Worm (Caenorhabditis elegans) whole organism, midembryonic: ENCODE results near the gene K12D9.1.

Experiments used
- T22C8.4 ChIP-seq: fragments of 200-800 bp; sonication (Bioruptor generic); IDR thresholded peaks from 2 replicates; pipeline ENCODE4 v1.3.6; 2022; ENCODE audit warnings: missing genetic modification characterization, missing compliant biosample characterization
- cog-1 ChIP-seq: sonication (generic microtip); optimal IDR thresholded peaks from 2 replicates; lab custom pipeline; 2016; ENCODE audit warnings: missing genetic modification characterization, missing compliant biosample characterization
- flt-1 ChIP-seq: fragments of 200-800 bp; sonication (Bioruptor generic); IDR thresholded peaks from 2 replicates; pipeline ENCODE4 v1.3.6; 2022; ENCODE audit warnings: missing genetic modification characterization, missing compliant biosample characterization
- klf-2 ChIP-seq: fragments of 200-800 bp; sonication (Bioruptor generic); conservative IDR thresholded peaks from 2 replicates; pipeline ENCODE4 v1.3.6; 2022; ENCODE audit warnings: missing genetic modification reagents, missing genetic modification characterization, missing compliant biosample characterization
- med-1 ChIP-seq: sonication (generic microtip); optimal IDR thresholded peaks from 2 replicates; lab custom pipeline; 2017; ENCODE audit warnings: missing genetic modification characterization, mild to moderate bottlenecking, missing compliant biosample characterization, antibody characterized with exemption, missing genetic modification reagents; ENCODE audit not compliant: insufficient read depth
- ref-1 ChIP-seq: fragments of 200-800 bp; sonication (Bioruptor generic); conservative IDR thresholded peaks from 2 replicates; pipeline ENCODE4 v1.3.6; 2022; ENCODE audit warnings: missing genetic modification reagents, missing genetic modification characterization, missing compliant biosample characterization
- tab-1 ChIP-seq: fragments of 200-800 bp; sonication (Bioruptor generic); IDR thresholded peaks from 2 replicates; pipeline ENCODE4 v1.3.6; 2022; ENCODE audit warnings: missing genetic modification characterization, missing compliant biosample characterization
- ztf-23 ChIP-seq: fragments of 200-800 bp; sonication (Bioruptor generic); IDR thresholded peaks from 2 replicates; pipeline ENCODE4 v1.3.6; 2022; ENCODE audit warnings: missing genetic modification reagents, missing genetic modification characterization, missing compliant biosample characterization
- ztf-29 ChIP-seq: fragments of 200-800 bp; sonication (Bioruptor generic); IDR thresholded peaks from 2 replicates; pipeline ENCODE4 v1.3.6; 2022; ENCODE audit warnings: missing genetic modification reagents, missing genetic modification characterization, missing compliant biosample characterization

DNA sequence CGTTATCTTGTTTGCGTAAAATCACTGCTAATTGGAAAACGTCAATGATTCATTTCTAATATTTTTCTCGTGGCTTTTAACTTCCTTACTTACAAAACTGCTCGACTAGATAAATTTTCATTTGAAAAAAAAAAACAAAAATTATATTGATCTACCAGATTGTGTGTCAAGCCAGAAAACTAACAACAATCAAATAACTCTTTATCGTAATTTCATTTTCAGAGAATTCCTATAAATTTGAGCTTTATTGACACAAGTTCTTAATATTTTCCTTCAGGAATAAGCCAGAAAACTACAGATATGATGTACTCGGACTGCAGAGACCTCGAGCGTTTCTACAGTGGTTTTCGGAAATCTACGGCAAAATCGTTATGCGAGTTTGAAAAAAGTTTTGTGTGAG lies 38.0 kb upstream of the K12D9.1 start, which contains the start of gene srw-124:
- TF ChIP-seq ztf-23 (GFP tag; lab: Robert Waterston, UW) (no peak), cog-1 (tag; lab: Kevin White, UChicago) (no peak), flt-1 (no peak), T22C8.4 (GFP tag; lab: Robert Waterston, UW) (no peak), tab-1 (GFP tag; lab: Robert Waterston, UW) (no peak), ztf-29 (GFP tag; lab: Robert Waterston, UW) (no peak), klf-2 (no peak), ref-1 (GFP tag; lab: Robert Waterston, UW) (no peak), med-1 (GFP tag; lab: Kevin White, UChicago) (no peak)
